Worm (Caenorhabditis elegans) whole organism, young adult: ENCODE results near the gene tor-2.

Experiments used
- B0035.1 ChIP-seq: sonication (generic microtip); optimal IDR thresholded peaks from 2 replicates; lab custom pipeline; 2016; ENCODE audit warnings: missing genetic modification characterization, mild to moderate bottlenecking, missing compliant biosample characterization, missing genotype, missing genetic modification reagents
- F39B2.1 ChIP-seq: fragments of 200-800 bp; sonication (Bioruptor generic); IDR thresholded peaks from 2 replicates; pipeline ENCODE4 v1.3.6; 2022; ENCODE audit warnings: missing genetic modification reagents, missing genetic modification characterization, missing compliant biosample characterization
- F49E8.2 ChIP-seq: sonication (generic microtip); optimal IDR thresholded peaks from 3 replicates; lab custom pipeline; 2017; ENCODE audit warnings: missing genetic modification characterization, mild to moderate bottlenecking, missing compliant biosample characterization, antibody characterized with exemption, moderate library complexity; ENCODE audit not compliant: insufficient read depth
- ama-1 ChIP-seq, 3 experiments: fragments of 150-350 bp in 1 of 3; sonication (generic microtip) in 2 of 3; optimal IDR thresholded peaks; 2 replicates each; lab custom pipeline; 2014 to 2018; ENCODE audit warnings: missing biosample characterization in 2 of 3, missing genetic modification characterization in 2 of 3, missing genetic modification reagents in 2 of 3
- attf-3 ChIP-seq: fragments of 200-800 bp; sonication (Bioruptor generic); conservative IDR thresholded peaks from 2 replicates; pipeline ENCODE4 v1.3.6; 2022; ENCODE audit warnings: missing genetic modification reagents, missing genetic modification characterization, missing compliant biosample characterization
- die-1 ChIP-seq: sonication (generic microtip); optimal IDR thresholded peaks from 2 replicates; lab custom pipeline; 2016; ENCODE audit warnings: missing genotype, mild to moderate bottlenecking, missing genetic modification characterization, missing compliant biosample characterization
- dpl-1 ChIP-seq: fragments of 150-350 bp; optimal IDR thresholded peaks from 2 replicates; lab custom pipeline; 2014; ENCODE audit warnings: missing biosample characterization, missing genetic modification reagents, missing genetic modification characterization
- ekl-4 ChIP-seq: fragments of 200-800 bp; sonication (Bioruptor generic); IDR thresholded peaks from 2 replicates; pipeline ENCODE4 v1.3.6; 2022; ENCODE audit warnings: missing genetic modification reagents, missing genetic modification characterization, missing compliant biosample characterization
- gei-17 ChIP-seq: fragments of 200-800 bp; sonication (Bioruptor generic); optimal IDR thresholded peaks from 2 replicates; lab custom pipeline; 2018; ENCODE audit warnings: mild to moderate bottlenecking, missing genetic modification characterization, missing compliant biosample characterization
- madf-6 ChIP-seq: fragments of 200-800 bp; sonication (Bioruptor generic); IDR thresholded peaks from 2 replicates; pipeline ENCODE4 v1.3.6; 2022; ENCODE audit warnings: missing genetic modification reagents, missing genetic modification characterization, missing compliant biosample characterization
- pha-4 ChIP-seq: fragments of 150-350 bp; sonication (generic microtip); optimal IDR thresholded peaks from 2 replicates; lab custom pipeline; 2014; ENCODE audit warnings: missing biosample characterization, missing genetic modification reagents, missing genetic modification characterization
- snpc-4 ChIP-seq, 5 experiments: fragments of 150-350 bp in 1 of 5; sonication (generic microtip) in 4 of 5; optimal IDR thresholded peaks; 2 replicates each; lab custom pipeline; 2014 to 2018; ENCODE audit warnings: missing genetic modification characterization in 5 of 5, missing biosample characterization in 3 of 5, antibody characterized with exemption in 2 of 5, mild to moderate bottlenecking in 2 of 5, missing compliant biosample characterization in 2 of 5, missing genotype in 2 of 5, moderate library complexity in 2 of 5, missing genetic modification reagents in 1 of 5
- ztf-25 ChIP-seq: fragments of 200-800 bp; sonication (Bioruptor generic); IDR thresholded peaks from 2 replicates; pipeline ENCODE4 v1.3.6; 2022; ENCODE audit warnings: missing genetic modification reagents, missing genetic modification characterization, missing compliant biosample characterization

DNA sequence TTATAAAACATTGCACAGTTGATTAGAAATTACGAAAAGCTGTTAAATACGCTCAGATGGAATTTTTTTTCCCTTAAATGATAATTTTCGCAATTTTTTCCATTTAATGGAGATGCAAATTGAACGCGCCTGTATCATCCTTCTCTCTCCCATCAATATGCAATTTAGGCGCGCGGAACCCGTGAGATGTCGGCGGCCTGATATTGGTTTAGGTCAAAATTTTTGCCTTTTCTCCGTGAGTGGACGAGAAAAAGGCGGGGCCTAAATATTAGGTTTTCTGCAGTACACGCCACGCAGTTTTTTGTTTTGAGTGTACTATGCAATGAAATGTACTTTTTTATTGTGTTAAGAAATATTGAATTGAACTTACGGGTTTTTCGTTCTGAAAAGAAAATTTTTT, 5.9 kb upstream of the tor-2 start:
- TF ChIP-seq pha-4 (tag; lab: Kevin White, UChicago) (no peak), snpc-4 (GFP tag; optimal IDR thresholded peaks at IDR 0.05; lab: Kevin White, UChicago) (no peak), snpc-4 (tag; optimal IDR thresholded peaks at IDR 0.05; lab: Kevin White, UChicago) (peak in 3 of 4 experiments; percentile 2 to 84 (median 55)), ama-1 (optimal IDR thresholded peaks at IDR 0.05; lab: Kevin White, UChicago) (no peak), ama-1 (GFP tag; optimal IDR thresholded peaks at IDR 0.05; lab: Kevin White, UChicago) (no peak), ekl-4 (GFP tag; lab: Robert Waterston, UW) (no peak), B0035.1 (tag; lab: Kevin White, UChicago) (no peak), madf-6 (GFP tag; lab: Robert Waterston, UW) (no peak), gei-17 (GFP tag; lab: Kevin White, UChicago) (no peak), dpl-1 (GFP tag; lab: Kevin White, UChicago) (no peak), die-1 (tag; lab: Kevin White, UChicago) (no peak), F39B2.1 (GFP tag; lab: Robert Waterston, UW) (no peak), F49E8.2 (tag; lab: Kevin White, UChicago) (no peak), ztf-25 (GFP tag; lab: Robert Waterston, UW) (no peak), attf-3 (GFP tag; lab: Robert Waterston, UW) (no peak)
